Worm (Caenorhabditis elegans): ENCODE measurements around the gene cwf-19L2.

DNA sequence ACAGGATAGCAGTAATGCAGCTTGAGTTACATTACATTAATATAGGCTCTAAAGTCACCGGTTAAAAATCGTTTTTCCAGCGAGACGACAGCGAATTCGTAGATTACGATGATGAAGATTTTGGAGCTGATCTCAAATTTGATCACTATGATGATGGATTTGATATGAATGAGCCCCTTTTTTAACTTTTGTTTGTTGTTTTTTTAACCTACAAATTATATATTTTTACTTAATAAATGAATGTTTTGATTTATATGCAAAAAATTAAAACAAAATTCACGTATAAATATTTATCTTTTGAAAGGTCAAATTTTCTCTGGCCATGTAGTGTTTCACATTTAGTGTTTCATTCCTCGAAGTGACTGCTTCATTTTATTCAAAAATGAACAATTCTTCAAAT is 50.0 kb downstream of the cwf-19L2 start, which contains the start of gene F08F8.6:
- TF ChIP-seq ets-7 (tag; optimal IDR thresholded peaks at IDR 0.05) = no peak
- TF ChIP-seq F13C5.2 (tag; optimal IDR thresholded peaks at IDR 0.05) = no peak

All from whole organism, early embryonic.